Worm (Caenorhabditis elegans) whole organism, L4 larva: ENCODE data around the gene F58H7.5.

ENCODE experiments used
- D1046.2 ChIP-seq: fragments of 200-800 bp; sonication (Bioruptor generic); IDR thresholded peaks from 2 replicates; pipeline ENCODE4 v1.3.6; 2022; ENCODE audit warnings: missing genetic modification characterization, missing compliant biosample characterization
- F37D6.2 ChIP-seq: sonication (generic microtip); optimal IDR thresholded peaks from 2 replicates; lab custom pipeline; 2016; ENCODE audit warnings: mild to moderate bottlenecking, missing genetic modification characterization, missing compliant biosample characterization
- daf-12 ChIP-seq: fragments of 150-350 bp; optimal IDR thresholded peaks from 2 replicates; lab custom pipeline; 2014; ENCODE audit warnings: missing biosample characterization, missing genetic modification reagents, missing genetic modification characterization
- dpl-1 ChIP-seq: fragments of 150-350 bp; optimal IDR thresholded peaks from 2 replicates; lab custom pipeline; 2014; ENCODE audit warnings: missing biosample characterization, missing genetic modification reagents, missing genetic modification characterization
- duxl-1 ChIP-seq: sonication (generic microtip); optimal IDR thresholded peaks from 2 replicates; lab custom pipeline; 2016; ENCODE audit warnings: mild to moderate bottlenecking, missing genetic modification characterization, moderate library complexity, missing compliant biosample characterization; ENCODE audit not compliant: poor library complexity
- dve-1 ChIP-seq: sonication (generic microtip); optimal IDR thresholded peaks from 2 replicates; lab custom pipeline; 2017; ENCODE audit warnings: antibody characterized with exemption, mild to moderate bottlenecking, missing genetic modification characterization, missing compliant biosample characterization; ENCODE audit not compliant: insufficient read depth
- hif-1 ChIP-seq, 2 experiments: sonication (generic microtip); optimal IDR thresholded peaks; 2 replicates each; lab custom pipeline; 2016 to 2017; ENCODE audit warnings: missing compliant biosample characterization in 2 of 2, missing genetic modification characterization in 2 of 2, missing genetic modification reagents in 2 of 2, missing genotype in 2 of 2, mild to moderate bottlenecking in 1 of 2
- lin-13 ChIP-seq: fragments of 150-350 bp; optimal IDR thresholded peaks from 2 replicates; lab custom pipeline; 2014; ENCODE audit warnings: missing biosample characterization, missing genetic modification reagents, missing genetic modification characterization
- mdl-1 ChIP-seq, 2 experiments: fragments of 150-350 bp in 1 of 2; sonication (generic microtip) in 1 of 2; optimal IDR thresholded peaks; 2 replicates each; lab custom pipeline; 2014 to 2017; ENCODE audit warnings: missing biosample characterization in 2 of 2, missing genetic modification characterization in 2 of 2
- nhr-28 ChIP-seq: fragments of 150-350 bp; optimal IDR thresholded peaks from 2 replicates; lab custom pipeline; 2014; ENCODE audit warnings: missing biosample characterization, missing genetic modification characterization
- nhr-6 ChIP-seq: fragments of 150-350 bp; optimal IDR thresholded peaks from 2 replicates; lab custom pipeline; 2014; ENCODE audit warnings: missing biosample characterization, missing genetic modification characterization
- pqm-1 ChIP-seq: sonication (generic microtip); optimal IDR thresholded peaks from 2 replicates; lab custom pipeline; 2017; ENCODE audit warnings: missing biosample characterization, missing genetic modification characterization
- unc-130 ChIP-seq: sonication (generic microtip); optimal IDR thresholded peaks from 2 replicates; lab custom pipeline; 2016; ENCODE audit warnings: missing genetic modification reagents, missing genetic modification characterization, missing compliant biosample characterization
- ztf-11 ChIP-seq: fragments of 150-350 bp; optimal IDR thresholded peaks from 2 replicates; lab custom pipeline; 2014; ENCODE audit warnings: missing biosample characterization, missing genetic modification characterization

DNA sequence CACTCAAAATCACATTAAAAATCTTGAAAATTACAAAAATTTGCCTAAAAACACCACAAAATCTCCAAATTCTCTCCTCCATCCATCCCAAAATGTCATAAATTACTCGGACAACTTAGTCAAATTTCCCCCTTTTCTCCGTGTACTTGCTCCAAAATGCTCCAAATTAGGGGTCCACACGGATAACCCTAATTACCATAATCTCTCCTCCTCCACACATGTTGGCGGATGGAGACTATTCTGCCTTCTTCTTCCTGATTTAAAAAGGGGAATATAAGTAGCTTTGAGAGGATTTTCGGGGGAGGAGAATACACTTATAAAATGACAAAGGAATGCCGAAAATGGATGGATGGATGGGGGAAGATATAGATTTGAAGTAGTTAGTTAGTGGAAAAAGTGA lies 42.1 kb downstream of the F58H7.5 start:
- TF ChIP-seq ztf-11: no peak
- no peak for TF ChIP-seq pqm-1
- no peak for TF ChIP-seq mdl-1 (tag; optimal IDR thresholded peaks at IDR 0.05; lab: Kevin White, UChicago)
- TF ChIP-seq duxl-1: no peak
- no peak for TF ChIP-seq daf-12 (tag; lab: Kevin White, UChicago)
- no peak for TF ChIP-seq D1046.2 (GFP tag; lab: Robert Waterston, UW)
- TF ChIP-seq F37D6.2: no peak
- no peak for TF ChIP-seq nhr-6 (tag; lab: Kevin White, UChicago)
- no peak for TF ChIP-seq nhr-28 (tag; lab: Kevin White, UChicago)
- no peak for TF ChIP-seq hif-1 (tag; optimal IDR thresholded peaks at IDR 0.05; lab: Kevin White, UChicago)
- no peak for TF ChIP-seq lin-13 (GFP tag; lab: Kevin White, UChicago)
- TF ChIP-seq dpl-1: no peak
- TF ChIP-seq unc-130 (GFP tag; lab: Kevin White, UChicago): no peak
- TF ChIP-seq dve-1 (tag; lab: Kevin White, UChicago): no peak
